Worm (Caenorhabditis elegans) whole organism, mixed stage, embryonic: ENCODE results near the gene spp-1.

ENCODE experiments used
- ceh-39 ChIP-seq: fragments of 150-350 bp; optimal IDR thresholded peaks from 2 replicates; lab custom pipeline; 2014; ENCODE audit warnings: missing biosample characterization, missing genetic modification characterization
- elt-1 ChIP-seq: sonication (generic microtip); optimal IDR thresholded peaks from 2 replicates; lab custom pipeline; 2017; ENCODE audit warnings: missing genetic modification characterization, mild to moderate bottlenecking, missing compliant biosample characterization, antibody characterized with exemption, moderate library complexity, borderline replicate concordance; ENCODE audit not compliant: insufficient read depth
- elt-3 ChIP-seq: fragments of 150-350 bp; optimal IDR thresholded peaks from 2 replicates; lab custom pipeline; 2014; ENCODE audit warnings: missing biosample characterization, missing genetic modification characterization
- lin-13 ChIP-seq: fragments of 150-350 bp; optimal IDR thresholded peaks from 2 replicates; lab custom pipeline; 2014; ENCODE audit warnings: missing biosample characterization, missing genetic modification characterization
- lsy-2 ChIP-seq: fragments of 150-350 bp; optimal IDR thresholded peaks from 2 replicates; lab custom pipeline; 2014; ENCODE audit warnings: missing biosample characterization, missing genetic modification characterization
- mep-1 ChIP-seq: fragments of 150-350 bp; optimal IDR thresholded peaks from 2 replicates; lab custom pipeline; 2017; ENCODE audit warnings: missing biosample characterization, missing genetic modification reagents, missing genetic modification characterization, inconsistent platforms
- nhr-28 ChIP-seq: fragments of 150-350 bp; optimal IDR thresholded peaks from 2 replicates; lab custom pipeline; 2014; ENCODE audit warnings: missing biosample characterization, missing genetic modification characterization
- nhr-76 ChIP-seq: sonication (generic microtip); optimal IDR thresholded peaks from 2 replicates; lab custom pipeline; 2017; ENCODE audit warnings: missing biosample characterization, missing genetic modification characterization
- pha-4 ChIP-seq: fragments of 150-350 bp; optimal IDR thresholded peaks from 2 replicates; lab custom pipeline; 2018; ENCODE audit warnings: missing biosample characterization, missing genetic modification reagents, missing genetic modification characterization
- snpc-4 ChIP-seq: fragments of 150-350 bp; optimal IDR thresholded peaks from 2 replicates; lab custom pipeline; 2014; ENCODE audit warnings: missing biosample characterization, missing genetic modification characterization
- unc-39 ChIP-seq: fragments of 150-350 bp; optimal IDR thresholded peaks from 2 replicates; lab custom pipeline; 2014; ENCODE audit warnings: missing biosample characterization, missing genetic modification characterization
- ztf-11 ChIP-seq: fragments of 150-350 bp; optimal IDR thresholded peaks from 2 replicates; lab custom pipeline; 2014; ENCODE audit warnings: missing biosample characterization, missing genetic modification characterization

- no peak for TF ChIP-seq lin-13 (tag; lab: Kevin White, UChicago)
- no peak for TF ChIP-seq elt-3 (tag; lab: Kevin White, UChicago)
- no peak for TF ChIP-seq elt-1 (tag; lab: Kevin White, UChicago)
- TF ChIP-seq snpc-4 (tag; lab: Kevin White, UChicago): no peak
- TF ChIP-seq lsy-2 (tag; lab: Kevin White, UChicago): no peak
- no peak for TF ChIP-seq ceh-39
- no peak for TF ChIP-seq pha-4 (tag; lab: Kevin White, UChicago)
- TF ChIP-seq nhr-28 (tag; lab: Kevin White, UChicago): no peak
- no peak for TF ChIP-seq mep-1
- TF ChIP-seq nhr-76: no peak
- no peak for TF ChIP-seq unc-39 (tag; lab: Kevin White, UChicago)
- no peak for TF ChIP-seq ztf-11 (tag; lab: Kevin White, UChicago)
Measured at ce11 chrIII:10347049-10347448, 8.4 kb downstream of the spp-1 start, which contains the start of gene tbx-8.
